Worm (Caenorhabditis elegans): Measurements from ENCODE around the gene T28A11.3.

The T28A11.3 gene

DNA sequence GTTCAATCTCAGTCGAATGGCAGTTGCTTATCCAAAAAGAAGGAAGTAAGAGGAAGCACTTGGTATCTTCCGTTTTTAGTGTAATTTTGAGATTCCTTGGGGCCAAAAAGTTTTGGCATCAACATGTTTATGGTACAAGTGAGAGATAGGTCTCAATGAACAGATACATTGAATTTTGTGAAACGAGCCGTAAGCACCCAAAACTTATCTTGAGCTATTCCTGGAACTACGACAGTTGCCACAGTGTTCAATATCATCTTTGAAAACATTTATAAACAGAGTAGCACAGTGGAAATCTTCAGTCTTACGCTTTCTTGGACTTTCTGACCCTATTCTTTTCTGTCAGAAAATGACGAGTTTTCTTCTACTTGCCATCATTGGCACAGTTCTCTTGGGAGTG, at the start of gene T28A11.3:
T28A11.3 (plus strand) TSS at position 301 of the 400 bp plus-strand sequence.
- TF ChIP-seq K11D2.4 (GFP tag; IDR thresholded peaks at IDR 0.05) (no peak), madf-8 (GFP tag; conservative IDR thresholded peaks at IDR 0.05) (no peak), ccch-3 (GFP tag; optimal IDR thresholded peaks at IDR 0.05) (no peak), B0019.2 (GFP tag; conservative IDR thresholded peaks at IDR 0.05) (no peak), nfyb-1 (GFP tag; IDR thresholded peaks at IDR 0.05) (no peak), cebp-1 (GFP tag; IDR thresholded peaks at IDR 0.05) (no peak), cebp-1 (tag; optimal IDR thresholded peaks at IDR 0.05) (no peak), lag-1 (GFP tag; IDR thresholded peaks at IDR 0.05) (no peak), egl-44 (GFP tag; IDR thresholded peaks at IDR 0.05) (no peak), unc-62 (GFP tag; optimal IDR thresholded peaks at IDR 0.05) (no peak)

DNA sequence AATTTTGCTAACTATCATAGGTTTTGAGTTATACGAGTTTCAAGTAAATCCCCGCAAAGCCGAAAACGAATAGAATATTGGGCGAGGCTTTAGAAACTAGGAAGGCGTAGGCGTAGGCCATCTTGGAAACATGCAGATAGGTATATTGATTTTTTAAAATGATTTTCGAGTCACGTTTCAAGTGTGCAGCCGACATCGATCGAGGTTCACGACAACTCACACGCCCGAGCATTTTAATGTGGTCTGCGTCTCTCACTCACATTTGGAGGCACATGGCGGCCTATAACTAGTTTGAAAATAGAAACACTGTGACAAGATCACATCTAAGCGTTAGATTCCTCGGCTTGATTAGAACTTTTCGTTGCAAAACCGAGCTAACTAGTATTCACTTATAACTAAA, 47.8 kb upstream of the T28A11.3 start, which contains the start of gene K08D9.2:
K08D9.2 (plus strand) TSS at position 301 of the 400 bp plus-strand sequence.
- TF ChIP-seq hlh-26 (GFP tag; conservative IDR thresholded peaks at IDR 0.05) (no peak), him-1 (tag; optimal IDR thresholded peaks at IDR 0.05) (no peak), sptf-2 (GFP tag; optimal IDR thresholded peaks at IDR 0.05) (no peak), unc-62 (GFP tag; optimal IDR thresholded peaks at IDR 0.05) (no peak), ceh-79 (tag; optimal IDR thresholded peaks at IDR 0.05) (no peak), attf-3 (GFP tag; conservative IDR thresholded peaks at IDR 0.05) (no peak), bed-2 (GFP tag; IDR thresholded peaks at IDR 0.05) (no peak), C17E4.6 (GFP tag; IDR thresholded peaks at IDR 0.05) (no peak), lin-40 (tag; optimal IDR thresholded peaks at IDR 0.05) (no peak), ztf-6 (GFP tag; IDR thresholded peaks at IDR 0.05) (no peak), unc-130 (GFP tag; optimal IDR thresholded peaks at IDR 0.05) (no peak), madf-3 (GFP tag; IDR thresholded peaks at IDR 0.05) (no peak), repo-1 (tag; optimal IDR thresholded peaks at IDR 0.05) (no peak), C06A6.2 (GFP tag; conservative IDR thresholded peaks at IDR 0.05) (no peak), F39B2.1 (GFP tag; IDR thresholded peaks at IDR 0.05) (no peak), nhr-90 (tag; optimal IDR thresholded peaks at IDR 0.05) (no peak), ccch-3 (GFP tag; optimal IDR thresholded peaks at IDR 0.05) (no peak), K12H6.12 (tag; optimal IDR thresholded peaks at IDR 0.05) (no peak)

DNA sequence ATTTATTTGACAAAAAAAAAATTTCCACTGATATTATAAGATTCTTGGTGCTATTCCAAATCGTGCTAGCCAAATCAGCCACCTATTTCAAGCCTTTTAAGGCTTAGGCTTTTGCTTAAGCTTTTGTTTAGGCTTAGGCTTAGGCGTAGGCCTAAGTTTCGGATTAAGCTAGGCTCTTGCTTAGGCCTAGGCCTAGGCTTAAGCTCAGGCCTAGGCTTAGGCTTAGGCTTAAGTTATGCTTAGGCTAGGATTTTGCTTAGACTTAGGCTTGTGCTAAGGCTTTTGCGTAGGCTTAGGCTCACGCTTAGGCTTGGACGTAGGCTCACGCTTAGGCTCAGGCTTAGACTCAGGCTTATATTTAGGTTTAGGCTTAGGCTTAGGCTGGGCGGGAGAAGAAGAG, 45.0 kb upstream of the T28A11.3 start:
- TF ChIP-seq F57C9.4 (tag; optimal IDR thresholded peaks at IDR 0.05) (no peak), ztf-26 (tag; optimal IDR thresholded peaks at IDR 0.05) (no peak), unc-130 (GFP tag; optimal IDR thresholded peaks at IDR 0.05) (no peak), Y53G8AR.9 (GFP tag; conservative IDR thresholded peaks at IDR 0.05) (no peak), cebp-1 (GFP tag; IDR thresholded peaks at IDR 0.05) (no peak), cebp-1 (tag; optimal IDR thresholded peaks at IDR 0.05) (no peak), sea-2 (GFP tag; IDR thresholded peaks at IDR 0.05) (no peak), efl-1 (GFP tag; optimal IDR thresholded peaks at IDR 0.05) (no peak), nfya-1 (tag; optimal IDR thresholded peaks at IDR 0.05; ENCODE audit: borderline replicate concordance, insufficient read depth) (no peak), mel-28 (tag; optimal IDR thresholded peaks at IDR 0.05; ENCODE audit: borderline replicate concordance) (no peak), bed-1 (GFP tag; IDR thresholded peaks at IDR 0.05) (no peak)

DNA sequence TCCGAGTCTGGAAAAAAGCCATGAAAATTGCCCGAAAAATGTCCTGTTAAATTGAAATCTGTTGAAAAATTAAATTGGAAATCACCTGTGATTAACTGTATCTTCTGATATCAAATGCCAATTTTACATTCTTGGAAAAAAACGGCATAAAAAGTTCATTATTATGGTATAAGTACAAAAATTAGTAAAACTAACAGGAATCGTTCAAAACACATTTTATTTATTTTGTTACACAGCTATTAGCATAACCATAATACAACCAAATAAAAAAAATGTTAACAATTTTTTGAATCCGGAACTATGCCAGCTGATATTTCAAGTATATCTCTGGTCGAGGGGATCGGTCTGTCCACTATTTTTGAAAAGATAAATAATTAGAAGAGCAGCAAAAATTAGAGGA, 44.5 kb upstream of the T28A11.3 start, which contains the start of gene K08D9.10:
K08D9.10 (plus strand) TSS at position 301 of the 400 bp plus-strand sequence.
- TF ChIP-seq mel-28 (tag; optimal IDR thresholded peaks at IDR 0.05; ENCODE audit: borderline replicate concordance) (no peak), attf-5 (GFP tag; optimal IDR thresholded peaks at IDR 0.05) (no peak), ztf-6 (GFP tag; IDR thresholded peaks at IDR 0.05) (no peak), dox-1 (GFP tag; IDR thresholded peaks at IDR 0.05) (no peak), attf-3 (GFP tag; conservative IDR thresholded peaks at IDR 0.05) (no peak), ztf-3 (GFP tag; optimal IDR thresholded peaks at IDR 0.05) (no peak), lin-35 (GFP tag; optimal IDR thresholded peaks at IDR 0.05) (no peak), B0261.1 (tag; optimal IDR thresholded peaks at IDR 0.05) (no peak), F57A8.1 (GFP tag; optimal IDR thresholded peaks at IDR 0.05) (no peak), hlh-12 (tag; optimal IDR thresholded peaks at IDR 0.05) (no peak), lin-54 (GFP tag; optimal IDR thresholded peaks at IDR 0.05) (no peak), unc-62 (GFP tag; optimal IDR thresholded peaks at IDR 0.05) (no peak), nfya-1 (tag; optimal IDR thresholded peaks at IDR 0.05; ENCODE audit: borderline replicate concordance, insufficient read depth) (no peak), sptf-2 (GFP tag; optimal IDR thresholded peaks at IDR 0.05) (no peak), F57C9.4 (tag; optimal IDR thresholded peaks at IDR 0.05) (no peak), sdz-38 (tag; optimal IDR thresholded peaks at IDR 0.05) (no peak), egl-44 (GFP tag; IDR thresholded peaks at IDR 0.05) (no peak)

All from whole organism, young adult.